Fruit fly (Drosophila melanogaster): Measurements from ENCODE around the gene CG10559.

DNA sequence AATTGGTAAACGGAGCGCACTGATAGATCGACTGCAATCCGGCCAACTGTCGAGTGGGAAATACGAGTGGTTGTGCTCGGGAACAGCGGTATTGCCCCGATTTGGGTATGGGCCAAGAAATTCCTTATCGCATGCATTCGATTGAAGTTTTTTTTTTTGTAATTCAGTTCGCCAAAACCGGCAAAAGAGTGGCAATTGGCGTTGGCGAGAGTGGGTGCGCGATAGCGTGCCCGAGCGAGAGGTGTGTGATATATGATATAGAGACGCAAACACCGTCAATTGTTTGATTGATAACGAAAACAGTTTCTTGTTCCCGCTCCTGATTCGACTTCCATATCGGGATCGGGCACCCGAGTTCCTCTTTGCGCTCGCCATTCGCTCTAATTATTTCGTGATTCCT is 2.1 kb downstream of the CG10559 start, which contains the start of gene CG31087:
- no peak for TF ChIP-seq Hr78 (GFP tag; optimal IDR thresholded peaks at IDR 0.05)
- no peak for TF ChIP-seq Jra (GFP tag; optimal IDR thresholded peaks at IDR 0.05)
- no peak for TF ChIP-seq N (GFP tag; optimal IDR thresholded peaks at IDR 0.05)
- TF ChIP-seq woc (GFP tag; optimal IDR thresholded peaks at IDR 0.05), result no peak
- no peak for TF ChIP-seq Hr83 (GFP tag; optimal IDR thresholded peaks at IDR 0.05; ENCODE audit: poor library complexity, severe bottlenecking)
- TF ChIP-seq h (GFP tag; optimal IDR thresholded peaks at IDR 0.05), result peak; percentile 19
- TF ChIP-seq sage (GFP tag; optimal IDR thresholded peaks at IDR 0.05), result no peak
- no peak for TF ChIP-seq Dif (GFP tag; optimal IDR thresholded peaks at IDR 0.05; ENCODE audit: partially characterized antibody)
- no peak for TF ChIP-seq Hnf4 (GFP tag; optimal IDR thresholded peaks at IDR 0.05)
- TF ChIP-seq dmrt93B (GFP tag; optimal IDR thresholded peaks at IDR 0.05), result no peak

Measured in whole organism, wandering third instar larva.